Fruit fly (Drosophila melanogaster) whole organism, prepupa: ENCODE measurements around the gene Nelf-E.

Source experiments
- Eip93F ChIP-seq: fragments of 200-800 bp; sonication (Bioruptor generic); optimal IDR thresholded peaks from 2 replicates; lab custom pipeline; 2016; ENCODE audit warnings: missing biosample characterization, mild to moderate bottlenecking, missing genetic modification characterization
- dac ChIP-seq: fragments of 200-800 bp; sonication (Bioruptor generic); optimal IDR thresholded peaks from 2 replicates; lab custom pipeline; 2017; ENCODE audit warnings: missing biosample characterization, mild to moderate bottlenecking, missing genetic modification characterization

DNA sequence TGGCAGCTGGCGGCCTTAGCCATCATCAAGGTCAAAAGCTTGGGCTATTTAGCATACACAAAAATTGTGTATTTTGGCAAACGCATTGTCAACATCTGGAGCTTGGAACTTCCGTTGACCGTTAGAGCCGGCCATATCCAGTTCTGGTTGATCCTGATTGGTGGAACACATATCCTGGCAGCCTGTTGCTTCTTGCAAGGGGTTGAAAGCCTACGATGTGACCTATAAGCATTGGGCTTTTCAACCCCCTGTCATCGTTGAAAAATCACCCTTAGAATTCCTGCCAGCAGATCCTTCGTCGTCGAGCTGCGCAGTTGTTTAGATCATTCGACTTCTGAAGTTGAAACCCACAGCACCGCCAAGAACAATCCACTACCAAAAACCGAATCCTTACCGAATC is 46.1 kb upstream of the Nelf-E start, which contains the start of the genes CG13305 and Pex7:
- TF ChIP-seq Eip93F (GFP tag; lab: Kevin White, UChicago), result no peak
- no peak for TF ChIP-seq dac (GFP tag; lab: Kevin White, UChicago)
